Worm (Caenorhabditis elegans) whole organism, young adult: ENCODE data around the gene uba-1.
A peak's percentile ranks its signal among the peaks of the same experiment; 100 is the strongest.

Experiments used
- B0035.1 ChIP-seq: sonication (generic microtip); optimal IDR thresholded peaks from 2 replicates; lab custom pipeline; 2016; ENCODE audit warnings: missing genetic modification characterization, mild to moderate bottlenecking, missing compliant biosample characterization, missing genotype, missing genetic modification reagents
- B0336.3 ChIP-seq: fragments of 200-800 bp; sonication (Bioruptor generic); IDR thresholded peaks from 2 replicates; pipeline ENCODE4 v1.3.6; 2022; ENCODE audit warnings: missing genetic modification characterization, missing compliant biosample characterization
- C06A6.2 ChIP-seq: fragments of 200-800 bp; sonication (Bioruptor generic); conservative IDR thresholded peaks from 2 replicates; pipeline ENCODE4 v1.3.6; 2022; ENCODE audit warnings: missing genetic modification characterization, missing compliant biosample characterization
- C17E4.6 ChIP-seq: fragments of 200-800 bp; sonication (Bioruptor generic); IDR thresholded peaks from 2 replicates; pipeline ENCODE4 v1.3.6; 2022; ENCODE audit warnings: missing genetic modification reagents, missing genetic modification characterization, missing compliant biosample characterization
- F10E7.11 ChIP-seq: sonication (generic microtip); optimal IDR thresholded peaks from 2 replicates; lab custom pipeline; 2017; ENCODE audit warnings: mild to moderate bottlenecking, missing genetic modification characterization, moderate library complexity, missing compliant biosample characterization
- F23B12.7 ChIP-seq: sonication (generic microtip); optimal IDR thresholded peaks from 2 replicates; lab custom pipeline; 2017; ENCODE audit warnings: missing genetic modification characterization, mild to moderate bottlenecking, missing compliant biosample characterization, antibody characterized with exemption, moderate library complexity; ENCODE audit not compliant: insufficient read depth
- F33H1.4 ChIP-seq: fragments of 200-800 bp; sonication (Bioruptor generic); IDR thresholded peaks from 2 replicates; pipeline ENCODE4 v1.3.6; 2022; ENCODE audit warnings: missing genetic modification reagents, missing genetic modification characterization, missing compliant biosample characterization
- F39B2.1 ChIP-seq: fragments of 200-800 bp; sonication (Bioruptor generic); IDR thresholded peaks from 2 replicates; pipeline ENCODE4 v1.3.6; 2022; ENCODE audit warnings: missing genetic modification reagents, missing genetic modification characterization, missing compliant biosample characterization
- T07F8.4 ChIP-seq: sonication (generic microtip); optimal IDR thresholded peaks from 2 replicates; lab custom pipeline; 2016; ENCODE audit warnings: mild to moderate bottlenecking, missing genetic modification characterization, moderate library complexity, missing compliant biosample characterization
- Y56A3A.18 ChIP-seq: fragments of 200-800 bp; sonication (Bioruptor generic); IDR thresholded peaks from 2 replicates; pipeline ENCODE4 v1.3.6; 2022; ENCODE audit warnings: missing genetic modification reagents, missing genetic modification characterization, missing compliant biosample characterization
- Y79H2A.3 ChIP-seq: fragments of 200-800 bp; sonication (Bioruptor generic); conservative IDR thresholded peaks from 2 replicates; pipeline ENCODE4 v1.3.6; 2022; ENCODE audit warnings: missing genetic modification reagents, missing genetic modification characterization, missing compliant biosample characterization
- ZK185.1 ChIP-seq: sonication (generic microtip); optimal IDR thresholded peaks from 2 replicates; lab custom pipeline; 2016; ENCODE audit warnings: mild to moderate bottlenecking, missing genetic modification characterization, missing compliant biosample characterization; ENCODE audit not compliant: poor library complexity, severe bottlenecking
- aptf-3 ChIP-seq: fragments of 200-800 bp; sonication (Bioruptor generic); IDR thresholded peaks from 2 replicates; pipeline ENCODE4 v1.3.6; 2022; ENCODE audit warnings: missing genetic modification characterization, missing compliant biosample characterization
- atf-7 ChIP-seq: sonication (generic microtip); optimal IDR thresholded peaks from 2 replicates; lab custom pipeline; 2017; ENCODE audit warnings: mild to moderate bottlenecking, missing genetic modification characterization, missing compliant biosample characterization
- cebp-1 ChIP-seq, 2 experiments: fragments of 200-800 bp in 1 of 2; sonication (Bioruptor generic) in 1 of 2; sonication (generic microtip) in 1 of 2; IDR thresholded peaks in 1 of 2; optimal IDR thresholded peaks in 1 of 2; 2 replicates each; pipeline versions ENCODE4 v1.3.6 to Lab custom; 2017 to 2022; ENCODE audit warnings: missing compliant biosample characterization in 2 of 2, missing genetic modification characterization in 2 of 2, mild to moderate bottlenecking in 1 of 2, missing genetic modification reagents in 1 of 2, moderate library complexity in 1 of 2
- ceh-40 ChIP-seq: fragments of 200-800 bp; sonication (Bioruptor generic); IDR thresholded peaks from 2 replicates; pipeline ENCODE4 v1.3.6; 2022; ENCODE audit warnings: missing genetic modification characterization, missing compliant biosample characterization
- dpl-1 ChIP-seq: fragments of 150-350 bp; optimal IDR thresholded peaks from 2 replicates; lab custom pipeline; 2014; ENCODE audit warnings: missing biosample characterization, missing genetic modification reagents, missing genetic modification characterization
- efl-1 ChIP-seq: fragments of 150-350 bp; optimal IDR thresholded peaks from 2 replicates; lab custom pipeline; 2014; ENCODE audit warnings: missing biosample characterization, missing genetic modification reagents, missing genetic modification characterization
- lag-1 ChIP-seq: fragments of 200-800 bp; sonication (Bioruptor generic); IDR thresholded peaks from 2 replicates; pipeline ENCODE4 v1.3.6; 2022; ENCODE audit warnings: missing genetic modification reagents, missing genetic modification characterization, missing compliant biosample characterization
- let-526 ChIP-seq: fragments of 200-800 bp; sonication (Bioruptor generic); IDR thresholded peaks from 2 replicates; pipeline ENCODE4 v1.3.6; 2022; ENCODE audit warnings: missing genetic modification reagents, missing genetic modification characterization, missing compliant biosample characterization
- lin-35 ChIP-seq, 3 experiments: fragments of 150-350 bp in 2 of 3; sonication (generic microtip) in 1 of 3; optimal IDR thresholded peaks; 2 replicates each; lab custom pipeline; 2014 to 2018; ENCODE audit warnings: missing biosample characterization in 3 of 3, missing genetic modification characterization in 3 of 3, missing genetic modification reagents in 3 of 3
- lin-54 ChIP-seq: fragments of 200-800 bp; sonication (Bioruptor generic); optimal IDR thresholded peaks from 2 replicates; lab custom pipeline; 2018; ENCODE audit warnings: mild to moderate bottlenecking, missing genetic modification characterization, missing compliant biosample characterization
- lsl-1 ChIP-seq: fragments of 200-800 bp; sonication (Bioruptor generic); optimal IDR thresholded peaks from 2 replicates; lab custom pipeline; 2018; ENCODE audit warnings: mild to moderate bottlenecking, missing genetic modification characterization, moderate library complexity, missing compliant biosample characterization
- madf-10 ChIP-seq: sonication (generic microtip); optimal IDR thresholded peaks from 2 replicates; lab custom pipeline; 2016; ENCODE audit warnings: mild to moderate bottlenecking, missing genetic modification characterization, missing compliant biosample characterization
- madf-3 ChIP-seq: fragments of 200-800 bp; sonication (Bioruptor generic); IDR thresholded peaks from 2 replicates; pipeline ENCODE4 v1.3.6; 2022; ENCODE audit warnings: missing genetic modification reagents, missing genetic modification characterization, missing compliant biosample characterization
- madf-6 ChIP-seq: fragments of 200-800 bp; sonication (Bioruptor generic); IDR thresholded peaks from 2 replicates; pipeline ENCODE4 v1.3.6; 2022; ENCODE audit warnings: missing genetic modification reagents, missing genetic modification characterization, missing compliant biosample characterization
- madf-8 ChIP-seq: fragments of 200-800 bp; sonication (Bioruptor generic); conservative IDR thresholded peaks from 2 replicates; pipeline ENCODE4 v1.3.6; 2022; ENCODE audit warnings: missing genetic modification reagents, missing genetic modification characterization, missing compliant biosample characterization
- mcd-1 ChIP-seq: fragments of 200-800 bp; sonication (Bioruptor generic); IDR thresholded peaks from 2 replicates; pipeline ENCODE4 v1.3.6; 2022; ENCODE audit warnings: missing genetic modification reagents, missing genetic modification characterization, missing compliant biosample characterization
- nhr-80 ChIP-seq: sonication (generic microtip); optimal IDR thresholded peaks from 2 replicates; lab custom pipeline; 2016; ENCODE audit warnings: missing genetic modification characterization, missing compliant biosample characterization
- nhr-90 ChIP-seq: sonication (generic microtip); optimal IDR thresholded peaks from 2 replicates; lab custom pipeline; 2016; ENCODE audit warnings: missing genotype, mild to moderate bottlenecking, missing genetic modification characterization, missing compliant biosample characterization
- pbrm-1 ChIP-seq: fragments of 200-800 bp; sonication (Bioruptor generic); IDR thresholded peaks from 2 replicates; pipeline ENCODE4 v1.3.6; 2022; ENCODE audit warnings: missing genetic modification reagents, missing genetic modification characterization, missing compliant biosample characterization
- rcor-1 ChIP-seq: fragments of 200-800 bp; sonication (Bioruptor generic); IDR thresholded peaks from 2 replicates; pipeline ENCODE4 v1.3.6; 2022; ENCODE audit warnings: missing genetic modification reagents, missing genetic modification characterization, missing compliant biosample characterization
- rpc-1 ChIP-seq, 2 experiments: fragments of 150-350 bp in 1 of 2; sonication (generic microtip) in 1 of 2; optimal IDR thresholded peaks; 2 replicates each; lab custom pipeline; 2014 to 2018; ENCODE audit warnings: missing biosample characterization in 1 of 2, missing genetic modification characterization in 1 of 2, missing genetic modification reagents in 1 of 2, missing genotype in 1 of 2
- sdz-38 ChIP-seq: sonication (generic microtip); optimal IDR thresholded peaks from 2 replicates; lab custom pipeline; 2016; ENCODE audit warnings: missing genotype, missing genetic modification characterization, missing compliant biosample characterization
- snpc-1.3 ChIP-seq: sonication (generic microtip); optimal IDR thresholded peaks from 2 replicates; lab custom pipeline; 2017; ENCODE audit warnings: missing genetic modification characterization, mild to moderate bottlenecking, missing compliant biosample characterization, antibody characterized with exemption, moderate library complexity, missing genotype, missing genetic modification reagents; ENCODE audit not compliant: insufficient read depth
- snpc-4 ChIP-seq, 5 experiments: fragments of 150-350 bp in 1 of 5; sonication (generic microtip) in 4 of 5; optimal IDR thresholded peaks; 2 replicates each; lab custom pipeline; 2014 to 2018; ENCODE audit warnings: missing genetic modification characterization in 5 of 5, missing biosample characterization in 3 of 5, antibody characterized with exemption in 2 of 5, mild to moderate bottlenecking in 2 of 5, missing compliant biosample characterization in 2 of 5, missing genotype in 2 of 5, moderate library complexity in 2 of 5, missing genetic modification reagents in 1 of 5
- somi-1 ChIP-seq: fragments of 200-800 bp; sonication (Bioruptor generic); optimal IDR thresholded peaks from 2 replicates; lab custom pipeline; 2018; ENCODE audit warnings: mild to moderate bottlenecking, missing genetic modification characterization, missing compliant biosample characterization
- xnd-1 ChIP-seq: sonication (generic microtip); optimal IDR thresholded peaks from 2 replicates; lab custom pipeline; 2016; ENCODE audit warnings: missing genotype, missing genetic modification reagents, missing genetic modification characterization, missing compliant biosample characterization
- ztf-22 ChIP-seq: fragments of 200-800 bp; sonication (Bioruptor generic); optimal IDR thresholded peaks from 2 replicates; lab custom pipeline; 2018; ENCODE audit warnings: mild to moderate bottlenecking, missing genetic modification characterization, moderate library complexity, missing compliant biosample characterization
- ztf-26 ChIP-seq: sonication (generic microtip); optimal IDR thresholded peaks from 2 replicates; lab custom pipeline; 2017; ENCODE audit warnings: missing genetic modification characterization, missing compliant biosample characterization
- ztf-28 ChIP-seq: fragments of 200-800 bp; sonication (Bioruptor generic); IDR thresholded peaks from 2 replicates; pipeline ENCODE4 v1.3.6; 2022; ENCODE audit warnings: missing genetic modification reagents, missing genetic modification characterization, missing compliant biosample characterization
- ztf-6 ChIP-seq: fragments of 200-800 bp; sonication (Bioruptor generic); IDR thresholded peaks from 2 replicates; pipeline ENCODE4 v1.3.6; 2022; ENCODE audit warnings: missing genetic modification reagents, missing genetic modification characterization, missing compliant biosample characterization

uba-1 gene

DNA sequence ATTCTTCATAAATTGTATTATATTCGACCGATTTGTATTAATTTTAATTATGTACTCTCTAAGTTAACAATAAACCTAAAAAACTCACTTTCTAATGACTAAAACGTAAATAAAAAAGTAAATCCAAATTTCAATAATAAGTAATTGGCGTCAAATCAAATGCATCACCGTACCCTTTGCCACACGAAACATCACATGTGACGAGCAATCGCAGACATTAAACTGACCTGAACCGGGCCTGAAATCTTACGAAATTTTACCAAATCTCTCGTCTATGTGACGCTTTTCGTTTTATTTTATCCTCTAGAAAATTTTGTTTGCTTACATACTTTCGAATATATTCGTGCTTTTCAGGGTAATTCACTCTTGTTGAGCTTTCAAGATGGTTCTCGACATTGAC is 8.6 kb upstream of the uba-1 start, which contains the start of the genes C47E12.2 and sars-1:
TSS of gene C47E12.2 (minus strand) at position 131 of the 400 bp plus-strand sequence.
TSS of gene sars-1 (plus strand) at position 355 of the 400 bp plus-strand sequence.
- no peak for TF ChIP-seq ztf-28
- no peak for TF ChIP-seq rpc-1 (optimal IDR thresholded peaks at IDR 0.05; lab: Kevin White, UChicago)
- no peak for TF ChIP-seq rpc-1 (tag; optimal IDR thresholded peaks at IDR 0.05; lab: Kevin White, UChicago)
- TF ChIP-seq lsl-1: peak; percentile 51
- no peak for TF ChIP-seq atf-7 (tag; lab: Kevin White, UChicago)
- no peak for TF ChIP-seq snpc-4 (GFP tag; optimal IDR thresholded peaks at IDR 0.05; lab: Kevin White, UChicago)
- TF ChIP-seq snpc-4 (tag; optimal IDR thresholded peaks at IDR 0.05; lab: Kevin White, UChicago): peak in 1 of 4 experiments; percentile 16
- no peak for TF ChIP-seq ZK185.1 (tag; lab: Kevin White, UChicago)
- no peak; the same call in 1 of the 2 replicates for TF ChIP-seq cebp-1 (GFP tag; IDR thresholded peaks at IDR 0.05; lab: Robert Waterston, UW)
- TF ChIP-seq cebp-1 (tag; optimal IDR thresholded peaks at IDR 0.05; lab: Kevin White, UChicago): peak; percentile 73
- no peak for TF ChIP-seq sdz-38

- TF ChIP-seq nhr-90 (no peak), F10E7.11 (tag; lab: Kevin White, UChicago) (no peak), ztf-26 (no peak), B0336.3 (GFP tag; lab: Robert Waterston, UW) (no peak), madf-8 (no peak), aptf-3 (no peak), madf-3 (GFP tag; lab: Robert Waterston, UW) (no peak), snpc-1.3 (no peak), let-526 (GFP tag; lab: Robert Waterston, UW) (no peak), ztf-6 (GFP tag; lab: Robert Waterston, UW) (no peak), F39B2.1 (GFP tag; lab: Robert Waterston, UW) (no peak), ztf-22 (GFP tag; lab: Kevin White, UChicago) (no peak), T07F8.4 (tag; lab: Kevin White, UChicago) (no peak), B0035.1 (tag; lab: Kevin White, UChicago) (no peak), cebp-1 (GFP tag; IDR thresholded peaks at IDR 0.05; lab: Robert Waterston, UW) (no peak), cebp-1 (tag; optimal IDR thresholded peaks at IDR 0.05; lab: Kevin White, UChicago) (no peak), madf-10 (tag; lab: Kevin White, UChicago) (no peak), C17E4.6 (GFP tag; lab: Robert Waterston, UW) (no peak), somi-1 (GFP tag; lab: Kevin White, UChicago) (no peak)
Observed at ce11 chrIV:10001748-10002147, 7.0 kb upstream of the uba-1 start, which contains the start of gene C47E12.3. Gene C47E12.3, minus strand, starts transcription at chrIV:10001848.

DNA sequence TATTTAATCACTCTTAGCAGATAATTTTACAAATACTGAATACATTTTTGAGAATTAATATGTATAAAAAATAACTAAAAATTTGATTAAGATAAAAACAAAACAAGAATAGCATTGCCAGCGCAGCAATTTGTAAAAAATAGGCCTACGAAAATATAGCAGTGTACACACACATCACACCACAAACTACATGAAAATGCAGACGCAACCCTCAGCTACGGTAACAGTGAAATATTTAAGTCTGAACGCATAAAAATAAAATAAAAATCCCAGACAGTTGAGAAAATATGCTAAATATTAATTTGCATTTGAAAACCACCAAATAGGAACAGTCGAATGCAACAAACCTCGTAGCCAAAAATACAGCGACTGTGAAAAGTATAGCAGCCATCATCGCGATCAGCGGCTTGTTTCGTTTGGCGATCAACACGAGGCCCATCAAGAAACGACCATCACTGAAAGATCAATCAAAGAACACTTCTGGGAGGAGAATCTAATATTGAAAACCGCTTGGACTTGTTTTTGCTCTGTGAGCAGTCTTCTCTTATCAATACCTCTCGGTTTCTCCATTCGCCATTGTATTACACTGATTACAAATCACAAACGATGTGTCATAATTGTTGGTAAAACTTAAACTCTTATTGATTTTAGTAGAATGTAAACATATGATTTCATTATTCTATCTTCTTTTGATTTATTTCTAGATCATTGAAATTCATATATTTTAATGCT is 3.9 kb upstream of the uba-1 start, which contains the start of gene pyp-1:
TSS of gene pyp-1 (minus strand) at position 439 of the 732 bp plus-strand sequence.
- no peak for TF ChIP-seq lin-54 (GFP tag; lab: Kevin White, UChicago)
- TF ChIP-seq Y79H2A.3 (GFP tag; lab: Robert Waterston, UW): no peak
- TF ChIP-seq dpl-1 (GFP tag; lab: Kevin White, UChicago): peak; percentile 23
- TF ChIP-seq efl-1: peak; percentile 27
- peak; percentile 98 for TF ChIP-seq madf-8
- no peak for TF ChIP-seq ceh-40
- TF ChIP-seq mcd-1 (GFP tag; lab: Robert Waterston, UW): 0 out of 2 replicates have a peak, but pooled peaks have one; percentile 4
- no peak for TF ChIP-seq Y56A3A.18
- TF ChIP-seq madf-6 (GFP tag; lab: Robert Waterston, UW): peak; percentile 98
- peak; percentile 85 for TF ChIP-seq xnd-1
- 0 out of 2 replicates have a peak, but pooled peaks have one; percentile 24 for TF ChIP-seq rcor-1 (GFP tag; lab: Robert Waterston, UW)
- peak; percentile 17 for TF ChIP-seq F23B12.7
- TF ChIP-seq lin-35 (GFP tag; optimal IDR thresholded peaks at IDR 0.05; lab: Kevin White, UChicago): peak in 1 of 3 experiments; percentile 31
- TF ChIP-seq pbrm-1 (GFP tag; lab: Robert Waterston, UW): 0 out of 2 replicates have a peak, but pooled peaks have one; percentile 10
- no peak for TF ChIP-seq cebp-1 (GFP tag; IDR thresholded peaks at IDR 0.05; lab: Robert Waterston, UW)
- peak; percentile 31 for TF ChIP-seq cebp-1 (tag; optimal IDR thresholded peaks at IDR 0.05; lab: Kevin White, UChicago)
- peak; percentile 46; the same call in 1 of the 2 replicates for TF ChIP-seq F33H1.4 (GFP tag; lab: Robert Waterston, UW)
- no peak for TF ChIP-seq lag-1 (GFP tag; lab: Robert Waterston, UW)
- TF ChIP-seq nhr-80 (tag; lab: Kevin White, UChicago): peak; percentile 18
- no peak for TF ChIP-seq C06A6.2 (GFP tag; lab: Robert Waterston, UW)
